Worm (Caenorhabditis elegans) whole organism, mixed stage, embryonic: ENCODE measurements around the gene K07D4.9.

Experiments used
- M03D4.4 ChIP-seq: sonication (generic microtip); optimal IDR thresholded peaks from 2 replicates; lab custom pipeline; 2017; ENCODE audit warnings: mild to moderate bottlenecking, missing genetic modification characterization, missing compliant biosample characterization
- bed-3 ChIP-seq: fragments of 200-800 bp; sonication (Bioruptor generic); optimal IDR thresholded peaks from 3 replicates; lab custom pipeline; 2018; ENCODE audit warnings: mild to moderate bottlenecking, missing genetic modification characterization, moderate library complexity, missing compliant biosample characterization
- blmp-1 ChIP-seq: fragments of 150-350 bp; optimal IDR thresholded peaks from 2 replicates; lab custom pipeline; 2014; ENCODE audit warnings: missing biosample characterization, missing genetic modification characterization
- ceh-39 ChIP-seq: fragments of 150-350 bp; optimal IDR thresholded peaks from 2 replicates; lab custom pipeline; 2014; ENCODE audit warnings: missing biosample characterization, missing genetic modification characterization
- ceh-43 ChIP-seq: fragments of 200-800 bp; sonication (Bioruptor generic); optimal IDR thresholded peaks from 2 replicates; lab custom pipeline; 2018; ENCODE audit warnings: mild to moderate bottlenecking, missing genetic modification characterization, moderate library complexity, missing compliant biosample characterization
- ceh-83 ChIP-seq: fragments of 200-800 bp; sonication (Bioruptor generic); optimal IDR thresholded peaks from 2 replicates; lab custom pipeline; 2018; ENCODE audit warnings: mild to moderate bottlenecking, missing genetic modification characterization, missing compliant biosample characterization
- ces-1 ChIP-seq: fragments of 150-350 bp; optimal IDR thresholded peaks from 2 replicates; lab custom pipeline; 2014; ENCODE audit warnings: missing biosample characterization, missing genetic modification reagents, missing genetic modification characterization
- cnd-1 ChIP-seq: fragments of 200-800 bp; sonication (Bioruptor generic); optimal IDR thresholded peaks from 2 replicates; lab custom pipeline; 2018; ENCODE audit warnings: mild to moderate bottlenecking, missing genetic modification characterization, missing compliant biosample characterization
- drap-1 ChIP-seq: fragments of 200-800 bp; sonication (Bioruptor generic); optimal IDR thresholded peaks from 3 replicates; lab custom pipeline; 2018; ENCODE audit warnings: mild to moderate bottlenecking, missing genetic modification characterization, missing compliant biosample characterization
- elt-1 ChIP-seq: sonication (generic microtip); optimal IDR thresholded peaks from 2 replicates; lab custom pipeline; 2017; ENCODE audit warnings: missing genetic modification characterization, mild to moderate bottlenecking, missing compliant biosample characterization, antibody characterized with exemption, moderate library complexity, borderline replicate concordance; ENCODE audit not compliant: insufficient read depth
- elt-3 ChIP-seq: fragments of 150-350 bp; optimal IDR thresholded peaks from 2 replicates; lab custom pipeline; 2014; ENCODE audit warnings: missing biosample characterization, missing genetic modification characterization
- ham-2 ChIP-seq: fragments of 200-800 bp; sonication (Bioruptor generic); optimal IDR thresholded peaks from 2 replicates; lab custom pipeline; 2018; ENCODE audit warnings: mild to moderate bottlenecking, missing genetic modification characterization, missing compliant biosample characterization
- hlh-1 ChIP-seq: fragments of 150-350 bp; optimal IDR thresholded peaks from 2 replicates; lab custom pipeline; 2014; ENCODE audit warnings: missing biosample characterization, missing genetic modification reagents, missing genetic modification characterization
- lin-13 ChIP-seq: fragments of 150-350 bp; optimal IDR thresholded peaks from 2 replicates; lab custom pipeline; 2014; ENCODE audit warnings: missing biosample characterization, missing genetic modification characterization
- lin-32 ChIP-seq: fragments of 200-800 bp; sonication (Bioruptor generic); optimal IDR thresholded peaks from 2 replicates; lab custom pipeline; 2018; ENCODE audit warnings: mild to moderate bottlenecking, missing genetic modification characterization, missing compliant biosample characterization
- lsy-2 ChIP-seq: fragments of 150-350 bp; optimal IDR thresholded peaks from 2 replicates; lab custom pipeline; 2014; ENCODE audit warnings: missing biosample characterization, missing genetic modification characterization
- mep-1 ChIP-seq: fragments of 150-350 bp; optimal IDR thresholded peaks from 2 replicates; lab custom pipeline; 2017; ENCODE audit warnings: missing biosample characterization, missing genetic modification reagents, missing genetic modification characterization, inconsistent platforms
- mls-2 ChIP-seq: sonication (generic microtip); optimal IDR thresholded peaks from 2 replicates; lab custom pipeline; 2016; ENCODE audit warnings: mild to moderate bottlenecking, missing genetic modification characterization, moderate library complexity, missing compliant biosample characterization
- nhr-12 ChIP-seq: fragments of 150-350 bp; optimal IDR thresholded peaks from 2 replicates; lab custom pipeline; 2014; ENCODE audit warnings: missing biosample characterization, missing genetic modification characterization
- nhr-2 ChIP-seq: fragments of 150-350 bp; optimal IDR thresholded peaks from 2 replicates; lab custom pipeline; 2014; ENCODE audit warnings: missing biosample characterization, missing genetic modification characterization
- nhr-237 ChIP-seq: fragments of 150-350 bp; optimal IDR thresholded peaks from 2 replicates; lab custom pipeline; 2014; ENCODE audit warnings: missing biosample characterization, missing genetic modification characterization
- nhr-76 ChIP-seq: sonication (generic microtip); optimal IDR thresholded peaks from 2 replicates; lab custom pipeline; 2017; ENCODE audit warnings: missing biosample characterization, missing genetic modification characterization
- pha-4 ChIP-seq: fragments of 150-350 bp; optimal IDR thresholded peaks from 2 replicates; lab custom pipeline; 2018; ENCODE audit warnings: missing biosample characterization, missing genetic modification reagents, missing genetic modification characterization
- sem-2 ChIP-seq: fragments of 200-800 bp; sonication (Bioruptor generic); optimal IDR thresholded peaks from 2 replicates; lab custom pipeline; 2018; ENCODE audit warnings: mild to moderate bottlenecking, missing genetic modification characterization, missing compliant biosample characterization
- snpc-4 ChIP-seq: fragments of 150-350 bp; optimal IDR thresholded peaks from 2 replicates; lab custom pipeline; 2014; ENCODE audit warnings: missing biosample characterization, missing genetic modification characterization
- sptf-1 ChIP-seq: sonication (generic microtip); optimal IDR thresholded peaks from 2 replicates; lab custom pipeline; 2017; ENCODE audit warnings: mild to moderate bottlenecking, missing genetic modification characterization, moderate library complexity, missing compliant biosample characterization
- tbx-8 ChIP-seq: fragments of 200-800 bp; sonication (Bioruptor generic); optimal IDR thresholded peaks from 2 replicates; lab custom pipeline; 2018; ENCODE audit warnings: mild to moderate bottlenecking, missing genetic modification characterization, moderate library complexity, missing compliant biosample characterization
- unc-120 ChIP-seq: sonication (generic microtip); optimal IDR thresholded peaks from 2 replicates; lab custom pipeline; 2017; ENCODE audit warnings: missing genetic modification characterization, missing compliant biosample characterization; ENCODE audit not compliant: poor library complexity, severe bottlenecking
- zip-8 ChIP-seq: fragments of 150-350 bp; optimal IDR thresholded peaks from 2 replicates; lab custom pipeline; 2014; ENCODE audit warnings: missing biosample characterization, missing genetic modification characterization
- ztf-11 ChIP-seq: fragments of 150-350 bp; optimal IDR thresholded peaks from 2 replicates; lab custom pipeline; 2014; ENCODE audit warnings: missing biosample characterization, missing genetic modification characterization

Gene K07D4.9

ce11 chrII:4032293-4032692 is 3.9 kb downstream of the K07D4.9 start, which contains the start of gene K07D4.4:
TSS of gene K07D4.4 (minus strand) at chrII:4032393.
- no peak for TF ChIP-seq ztf-11
- no peak for TF ChIP-seq ceh-39
- no peak for TF ChIP-seq hlh-1
- TF ChIP-seq sptf-1 (tag; lab: Kevin White, UChicago): no peak
- TF ChIP-seq ceh-83 (GFP tag; lab: Kevin White, UChicago): no peak
- TF ChIP-seq elt-3: no peak
- TF ChIP-seq bed-3 (GFP tag; lab: Kevin White, UChicago): no peak
- no peak for TF ChIP-seq nhr-76 (tag; lab: Kevin White, UChicago)
- TF ChIP-seq ces-1 (GFP tag; lab: Kevin White, UChicago): no peak
- no peak for TF ChIP-seq mep-1 (tag; lab: Kevin White, UChicago)
- TF ChIP-seq lin-32 (GFP tag; lab: Kevin White, UChicago): no peak
- TF ChIP-seq nhr-12: no peak

- TF ChIP-seq nhr-12 (no peak), unc-120 (tag; lab: Kevin White, UChicago) (peak; percentile 49), hlh-1 (peak; percentile 32)
Measured at ce11 chrII:4038541-4038940, 10.2 kb downstream of the K07D4.9 start, which contains the start of gene pqn-48. TSS of gene pqn-48 (plus strand) at chrII:4038884.

ce11 chrII:4040066-4040465 is 11.7 kb downstream of the K07D4.9 start:
- TF ChIP-seq ceh-39: no peak
- no peak for TF ChIP-seq blmp-1 (tag; lab: Kevin White, UChicago)
- TF ChIP-seq hlh-1: no peak
- TF ChIP-seq elt-1: no peak
- TF ChIP-seq tbx-8 (GFP tag; lab: Kevin White, UChicago): no peak
- TF ChIP-seq bed-3 (GFP tag; lab: Kevin White, UChicago): no peak
- TF ChIP-seq nhr-237 (tag; lab: Kevin White, UChicago): no peak
- TF ChIP-seq ceh-83 (GFP tag; lab: Kevin White, UChicago): no peak
- no peak for TF ChIP-seq mls-2 (tag; lab: Kevin White, UChicago)
- TF ChIP-seq lin-13: no peak
- no peak for TF ChIP-seq lsy-2 (tag; lab: Kevin White, UChicago)
- no peak for TF ChIP-seq zip-8 (tag; lab: Kevin White, UChicago)
- no peak for TF ChIP-seq ham-2 (GFP tag; lab: Kevin White, UChicago)
- TF ChIP-seq snpc-4 (tag; lab: Kevin White, UChicago): no peak
- TF ChIP-seq sem-2 (GFP tag; lab: Kevin White, UChicago): no peak
- no peak for TF ChIP-seq unc-120 (tag; lab: Kevin White, UChicago)
- TF ChIP-seq drap-1 (GFP tag; lab: Kevin White, UChicago): no peak
- TF ChIP-seq M03D4.4 (tag; lab: Kevin White, UChicago): no peak

ce11 chrII:4042696-4043095 is 14.3 kb downstream of the K07D4.9 start:
- no peak for TF ChIP-seq nhr-12
- no peak for TF ChIP-seq zip-8 (tag; lab: Kevin White, UChicago)
- no peak for TF ChIP-seq bed-3 (GFP tag; lab: Kevin White, UChicago)
- no peak for TF ChIP-seq sptf-1 (tag; lab: Kevin White, UChicago)
- TF ChIP-seq nhr-2 (tag; lab: Kevin White, UChicago): no peak
- no peak for TF ChIP-seq cnd-1 (tag; lab: Kevin White, UChicago)
- no peak for TF ChIP-seq nhr-76 (tag; lab: Kevin White, UChicago)
- no peak for TF ChIP-seq ham-2 (GFP tag; lab: Kevin White, UChicago)
- TF ChIP-seq tbx-8 (GFP tag; lab: Kevin White, UChicago): no peak
- no peak for TF ChIP-seq elt-3
- no peak for TF ChIP-seq nhr-237 (tag; lab: Kevin White, UChicago)
- TF ChIP-seq M03D4.4 (tag; lab: Kevin White, UChicago): no peak
- no peak for TF ChIP-seq lsy-2 (tag; lab: Kevin White, UChicago)
- TF ChIP-seq snpc-4 (tag; lab: Kevin White, UChicago): no peak
- TF ChIP-seq ceh-83 (GFP tag; lab: Kevin White, UChicago): no peak

- TF ChIP-seq lsy-2 (tag; lab: Kevin White, UChicago) (peak; percentile 89), ces-1 (GFP tag; lab: Kevin White, UChicago) (peak; percentile 78), M03D4.4 (tag; lab: Kevin White, UChicago) (peak; percentile 46), nhr-237 (tag; lab: Kevin White, UChicago) (peak; percentile 64), ceh-39 (peak; percentile 21), sptf-1 (tag; lab: Kevin White, UChicago) (peak; percentile 54), mep-1 (tag; lab: Kevin White, UChicago) (peak; percentile 53), lin-13 (peak; percentile 56), drap-1 (GFP tag; lab: Kevin White, UChicago) (peak; percentile 54), nhr-12 (no peak), elt-3 (no peak), snpc-4 (tag; lab: Kevin White, UChicago) (no peak), ceh-43 (peak; percentile 36), pha-4 (tag; lab: Kevin White, UChicago) (peak; percentile 59), sem-2 (GFP tag; lab: Kevin White, UChicago) (no peak), elt-1 (no peak)
Measured at ce11 chrII:4044349-4044748, 16.0 kb downstream of the K07D4.9 start, which contains the start of gene rpn-11. TSS of gene rpn-11 (minus strand) at chrII:4044546.
